Worm (Caenorhabditis elegans) whole organism, late embryonic: Measurements from ENCODE around the gene F36G3.3.

Experiments used
- ama-1 ChIP-seq: fragments of 150-350 bp; optimal IDR thresholded peaks from 2 replicates; lab custom pipeline; 2014
- ceh-31 ChIP-seq: sonication (generic microtip); optimal IDR thresholded peaks from 2 replicates; lab custom pipeline; 2016; ENCODE audit warnings: missing genetic modification characterization, missing compliant biosample characterization
- elt-4 ChIP-seq: sonication (generic microtip); optimal IDR thresholded peaks from 2 replicates; lab custom pipeline; 2016; ENCODE audit warnings: missing genetic modification characterization, missing compliant biosample characterization
- pha-4 ChIP-seq: fragments of 150-350 bp; optimal IDR thresholded peaks from 2 replicates; lab custom pipeline; 2018; ENCODE audit warnings: missing biosample characterization, missing genetic modification reagents, missing genetic modification characterization

ce11 chrX:9846975-9847374, 48.3 kb downstream of the F36G3.3 start, which contains the start of gene vab-15:
- no peak for TF ChIP-seq ama-1 (lab: Kevin White, UChicago)
- no peak for TF ChIP-seq elt-4
- TF ChIP-seq pha-4 (tag; lab: Kevin White, UChicago): no peak
- no peak for TF ChIP-seq ceh-31 (tag; lab: Kevin White, UChicago)
